Worm (Caenorhabditis elegans) whole organism, L2 larva: ENCODE results near the gene F33G12.3.

ENCODE experiments used
- Y55F3AM.14 ChIP-seq: fragments of 200-800 bp; sonication (Bioruptor generic); optimal IDR thresholded peaks from 2 replicates; lab custom pipeline; 2018; ENCODE audit warnings: mild to moderate bottlenecking, missing genetic modification characterization, missing compliant biosample characterization
- ama-1 ChIP-seq: fragments of 150-350 bp; optimal IDR thresholded peaks from 2 replicates; lab custom pipeline; 2018; ENCODE audit warnings: inconsistent platforms
- ceh-16 ChIP-seq: fragments of 150-350 bp; optimal IDR thresholded peaks from 2 replicates; lab custom pipeline; 2014; ENCODE audit warnings: missing biosample characterization, missing genetic modification characterization
- crh-2 ChIP-seq: sonication (generic microtip); optimal IDR thresholded peaks from 2 replicates; lab custom pipeline; 2017; ENCODE audit warnings: missing biosample characterization, missing genetic modification characterization
- lin-11 ChIP-seq: fragments of 150-350 bp; sonication (generic microtip); optimal IDR thresholded peaks from 2 replicates; lab custom pipeline; 2014; ENCODE audit warnings: missing biosample characterization, missing genetic modification characterization, inconsistent platforms, mixed read lengths
- nhr-11 ChIP-seq: fragments of 150-350 bp; optimal IDR thresholded peaks from 2 replicates; lab custom pipeline; 2014; ENCODE audit warnings: missing biosample characterization, missing genetic modification characterization
- nhr-6 ChIP-seq: fragments of 150-350 bp; optimal IDR thresholded peaks from 2 replicates; lab custom pipeline; 2014; ENCODE audit warnings: missing biosample characterization, missing genetic modification characterization
- nhr-77 ChIP-seq: fragments of 150-350 bp; optimal IDR thresholded peaks from 2 replicates; lab custom pipeline; 2014; ENCODE audit warnings: missing biosample characterization, missing genetic modification characterization
- sma-3 ChIP-seq: sonication (generic microtip); optimal IDR thresholded peaks from 2 replicates; lab custom pipeline; 2016; ENCODE audit warnings: missing genetic modification reagents, missing genetic modification characterization, missing compliant biosample characterization
- unc-62 ChIP-seq: fragments of 150-350 bp; optimal IDR thresholded peaks from 2 replicates; lab custom pipeline; 2014; ENCODE audit warnings: missing biosample characterization, missing genetic modification reagents, missing genetic modification characterization
- ztf-11 ChIP-seq: sonication (generic microtip); optimal IDR thresholded peaks from 2 replicates; lab custom pipeline; 2017; ENCODE audit warnings: missing biosample characterization, missing genetic modification characterization

DNA sequence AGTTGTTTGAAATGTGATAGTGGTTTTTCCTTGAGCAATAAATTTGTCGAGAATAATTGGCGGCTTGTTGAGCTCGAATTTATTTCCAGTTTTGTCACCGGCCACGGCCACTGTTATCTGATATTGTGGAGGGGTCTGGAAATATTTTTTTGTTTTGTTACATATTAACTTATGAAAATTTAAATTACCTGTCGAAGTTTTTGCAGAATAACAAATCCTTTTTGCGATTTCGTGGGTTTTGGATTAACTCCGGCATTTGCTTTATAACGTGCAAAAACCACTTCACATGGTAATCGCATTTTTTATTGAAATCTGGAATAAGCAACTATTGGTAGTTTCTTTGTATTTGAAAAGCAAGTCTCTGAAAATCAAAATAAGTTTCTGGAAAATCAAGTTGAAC, 2.3 kb upstream of the F33G12.3 start, which contains the start of gene lrr-1:
- no peak for TF ChIP-seq Y55F3AM.14
- TF ChIP-seq nhr-11 (tag; lab: Kevin White, UChicago), result no peak
- TF ChIP-seq ama-1 (lab: Kevin White, UChicago), result no peak
- no peak for TF ChIP-seq unc-62
- TF ChIP-seq nhr-6 (tag; lab: Kevin White, UChicago), result no peak
- TF ChIP-seq lin-11, result no peak
- no peak for TF ChIP-seq nhr-77 (tag; lab: Kevin White, UChicago)
- TF ChIP-seq crh-2, result no peak
- TF ChIP-seq ceh-16 (tag; lab: Kevin White, UChicago), result no peak
- TF ChIP-seq sma-3, result no peak
- no peak for TF ChIP-seq ztf-11 (tag; lab: Kevin White, UChicago)
